Worm (Caenorhabditis elegans) whole organism, L2 larva: ENCODE measurements around the gene toe-1.

Source experiments
- R02D3.7 ChIP-seq: fragments of 150-350 bp; optimal IDR thresholded peaks from 2 replicates; lab custom pipeline; 2014; ENCODE audit warnings: missing biosample characterization, missing genetic modification characterization
- Y55F3AM.14 ChIP-seq: fragments of 200-800 bp; sonication (Bioruptor generic); optimal IDR thresholded peaks from 2 replicates; lab custom pipeline; 2018; ENCODE audit warnings: mild to moderate bottlenecking, missing genetic modification characterization, missing compliant biosample characterization
- ZK546.5 ChIP-seq: sonication (generic microtip); optimal IDR thresholded peaks from 2 replicates; lab custom pipeline; 2017; ENCODE audit warnings: missing biosample characterization, missing genetic modification characterization
- ceh-82 ChIP-seq: fragments of 150-350 bp; optimal IDR thresholded peaks from 2 replicates; lab custom pipeline; 2014; ENCODE audit warnings: missing biosample characterization, missing genetic modification characterization
- elt-3 ChIP-seq: sonication (generic microtip); optimal IDR thresholded peaks from 2 replicates; lab custom pipeline; 2017; ENCODE audit warnings: missing biosample characterization, missing genetic modification characterization
- fos-1 ChIP-seq: fragments of 150-350 bp; optimal IDR thresholded peaks from 2 replicates; lab custom pipeline; 2014; ENCODE audit warnings: missing biosample characterization, missing genetic modification characterization
- lin-13 ChIP-seq: fragments of 150-350 bp; optimal IDR thresholded peaks from 2 replicates; lab custom pipeline; 2014; ENCODE audit warnings: missing biosample characterization, missing genetic modification reagents, missing genetic modification characterization
- mdl-1 ChIP-seq, 2 experiments: fragments of 150-350 bp in 1 of 2; sonication (generic microtip) in 1 of 2; optimal IDR thresholded peaks; 2 replicates each; lab custom pipeline; 2017; ENCODE audit warnings: missing biosample characterization in 2 of 2, missing genetic modification characterization in 2 of 2
- nhr-23 ChIP-seq: fragments of 150-350 bp; optimal IDR thresholded peaks from 2 replicates; lab custom pipeline; 2014; ENCODE audit warnings: missing biosample characterization, missing genetic modification reagents, missing genetic modification characterization
- skn-1 ChIP-seq: sonication (generic microtip); optimal IDR thresholded peaks from 2 replicates; lab custom pipeline; 2017; ENCODE audit warnings: missing biosample characterization, missing genetic modification characterization
- zag-1 ChIP-seq: fragments of 150-350 bp; optimal IDR thresholded peaks from 2 replicates; lab custom pipeline; 2014; ENCODE audit warnings: missing biosample characterization, missing genetic modification characterization

DNA sequence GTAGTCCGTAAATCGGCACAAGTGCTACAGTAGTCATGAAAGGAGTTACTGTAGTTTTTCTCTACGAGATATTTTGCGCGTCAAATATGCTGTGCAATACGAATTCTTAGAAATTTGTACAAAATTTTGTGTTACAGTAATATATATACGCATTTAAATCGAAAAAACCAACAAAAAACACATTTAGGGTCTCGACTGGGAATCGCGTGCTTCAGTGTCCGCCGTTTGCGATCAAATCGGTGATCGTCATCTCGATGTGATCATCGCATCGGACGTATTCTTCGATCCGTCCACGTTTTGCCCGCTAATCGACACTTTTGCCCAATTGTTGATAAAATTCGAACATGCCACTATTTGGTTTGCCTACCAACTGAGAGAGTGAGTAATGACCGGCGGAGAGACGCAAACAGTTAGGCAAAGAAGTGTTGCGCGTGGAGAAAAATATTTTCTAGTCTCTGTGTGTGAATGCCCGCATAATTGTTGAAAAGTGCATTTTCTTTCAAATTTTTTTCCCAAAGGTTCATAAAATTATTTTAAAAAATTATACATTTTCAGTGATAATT lies 44.0 kb downstream of the toe-1 start:
- TF ChIP-seq skn-1 (tag; lab: Kevin White, UChicago) (no peak), R02D3.7 (no peak), elt-3 (tag; lab: Kevin White, UChicago) (no peak), nhr-23 (tag; lab: Kevin White, UChicago) (no peak), ceh-82 (tag; lab: Kevin White, UChicago) (no peak), zag-1 (tag; lab: Kevin White, UChicago) (no peak), fos-1 (peak; percentile 67), ZK546.5 (no peak), Y55F3AM.14 (GFP tag; lab: Kevin White, UChicago) (no peak), mdl-1 (tag; optimal IDR thresholded peaks at IDR 0.05; lab: Kevin White, UChicago) (no peak), lin-13 (GFP tag; lab: Kevin White, UChicago) (no peak)
